Fruit fly (Drosophila melanogaster) whole organism, embryonic: Measurements from ENCODE around the gene CG7907.

Experiments used
- Abd-B ChIP-seq: fragments of 200-800 bp; sonication (Bioruptor generic); optimal IDR thresholded peaks from 2 replicates; lab custom pipeline; 2018; ENCODE audit warnings: missing biosample characterization, mild to moderate bottlenecking, missing genetic modification characterization, moderate library complexity
- C15 ChIP-seq: fragments of 200-800 bp; sonication (Bioruptor generic); IDR thresholded peaks from 3 replicates; pipeline ENCODE4 v1.3.6; 2022; ENCODE audit warnings: missing biosample characterization, missing genetic modification characterization
- CG1529 ChIP-seq: fragments of 200-800 bp; sonication (Bioruptor generic); optimal IDR thresholded peaks from 3 replicates; lab custom pipeline; 2018; ENCODE audit warnings: missing biosample characterization, missing genetic modification characterization
- CG17612 ChIP-seq: fragments of 200-800 bp; sonication (Bioruptor generic); IDR thresholded peaks from 2 replicates; pipeline ENCODE4 v1.3.6; 2022; ENCODE audit warnings: missing biosample characterization, missing genetic modification characterization
- CG30431 ChIP-seq: fragments of 200-800 bp; sonication (Bioruptor generic); optimal IDR thresholded peaks from 2 replicates; lab custom pipeline; 2017; ENCODE audit warnings: missing biosample characterization, missing genetic modification characterization
- CG31224 ChIP-seq: fragments of 200-800 bp; sonication (Bioruptor generic); IDR thresholded peaks from 2 replicates; pipeline ENCODE4 v1.3.6; 2022; ENCODE audit warnings: missing biosample characterization, missing genetic modification characterization
- CG6175 ChIP-seq: fragments of 200-800 bp; sonication (Bioruptor generic); IDR thresholded peaks from 3 replicates; pipeline ENCODE4 v1.3.6; 2022; ENCODE audit warnings: missing biosample characterization, missing genetic modification characterization
- CG6765 ChIP-seq: fragments of 200-800 bp; sonication (Bioruptor generic); optimal IDR thresholded peaks from 3 replicates; lab custom pipeline; 2017; ENCODE audit warnings: missing biosample characterization, mild to moderate bottlenecking, missing genetic modification characterization
- CG7839 ChIP-seq: fragments of 200-800 bp; sonication (Bioruptor generic); optimal IDR thresholded peaks from 3 replicates; lab custom pipeline; 2018; ENCODE audit warnings: missing biosample characterization, mild to moderate bottlenecking, missing genetic modification characterization, moderate library complexity
- CG8290 ChIP-seq, 3 experiments: fragments of 200-800 bp; sonication (Bioruptor generic); optimal IDR thresholded peaks; 2 replicates each; lab custom pipeline; 2016 to 2019; ENCODE audit warnings: missing biosample characterization in 3 of 3, missing genetic modification characterization in 3 of 3, mild to moderate bottlenecking in 2 of 3, moderate library complexity in 1 of 3
- CG8359 ChIP-seq: fragments of 200-800 bp; sonication (Bioruptor generic); optimal IDR thresholded peaks from 2 replicates; lab custom pipeline; 2017; ENCODE audit warnings: missing biosample characterization, mild to moderate bottlenecking, missing genetic modification characterization, borderline replicate concordance
- CG8388 ChIP-seq: fragments of 200-800 bp; sonication (Bioruptor generic); optimal IDR thresholded peaks from 2 replicates; lab custom pipeline; 2019; ENCODE audit warnings: missing biosample characterization, mild to moderate bottlenecking, missing genetic modification characterization, moderate library complexity
- Camta ChIP-seq: fragments of 200-800 bp; sonication (Bioruptor generic); optimal IDR thresholded peaks from 2 replicates; lab custom pipeline; 2016; ENCODE audit warnings: missing biosample characterization, missing genetic modification characterization
- Chrac-16 ChIP-seq: fragments of 200-800 bp; sonication (Bioruptor generic); optimal IDR thresholded peaks from 3 replicates; lab custom pipeline; 2016; ENCODE audit warnings: missing biosample characterization, missing genetic modification characterization
- CkIIα-i1 ChIP-seq: fragments of 200-800 bp; sonication (Bioruptor generic); IDR thresholded peaks from 2 replicates; pipeline ENCODE4 v1.3.6; 2022; ENCODE audit warnings: missing biosample characterization, missing genetic modification characterization
- Drgx ChIP-seq: fragments of 200-800 bp; sonication (Bioruptor generic); IDR thresholded peaks from 2 replicates; pipeline ENCODE4 v1.3.6; 2022; ENCODE audit warnings: missing biosample characterization, missing genetic modification characterization
- ERR ChIP-seq: fragments of 200-800 bp; sonication (Bioruptor generic); optimal IDR thresholded peaks from 2 replicates; lab custom pipeline; 2016; ENCODE audit warnings: missing biosample characterization, missing genetic modification characterization
- Eip74EF ChIP-seq, 2 experiments: fragments of 200-800 bp in 1 of 2; fragments of >200 bp in 1 of 2; sonication (Bioruptor generic) in 1 of 2; optimal IDR thresholded peaks; 2 replicates each; lab custom pipeline; 2017 to 2019; ENCODE audit warnings: missing biosample characterization in 2 of 2, missing genetic modification characterization in 2 of 2, mild to moderate bottlenecking in 1 of 2, moderate library complexity in 1 of 2
- Mrtf ChIP-seq: fragments of 200-800 bp; sonication (Bioruptor generic); IDR thresholded peaks from 3 replicates; pipeline ENCODE4 v1.3.6; 2022; ENCODE audit warnings: missing biosample characterization, missing genetic modification characterization
- Pdp1 ChIP-seq, 2 experiments: fragments of 200-800 bp; sonication (Bioruptor generic); optimal IDR thresholded peaks; 3 replicates each; lab custom pipeline; 2016; ENCODE audit warnings: missing biosample characterization in 2 of 2, missing genetic modification characterization in 2 of 2, mild to moderate bottlenecking in 1 of 2, moderate library complexity in 1 of 2
- ab ChIP-seq: fragments of 200-800 bp; sonication (Bioruptor generic); optimal IDR thresholded peaks from 2 replicates; lab custom pipeline; 2016; ENCODE audit warnings: missing biosample characterization, missing genetic modification characterization
- al ChIP-seq: fragments of 200-800 bp; sonication (Bioruptor generic); IDR thresholded peaks from 2 replicates; pipeline ENCODE4 v1.3.6; 2022; ENCODE audit warnings: missing biosample characterization, missing genetic modification characterization
- ara ChIP-seq: fragments of 200-800 bp; sonication (Bioruptor generic); IDR thresholded peaks from 2 replicates; pipeline ENCODE4 v1.3.6; 2022; ENCODE audit warnings: missing biosample characterization, missing genetic modification characterization
- bab2 ChIP-seq: fragments of 200-800 bp; sonication (Bioruptor generic); optimal IDR thresholded peaks from 2 replicates; lab custom pipeline; 2016; ENCODE audit warnings: missing biosample characterization, missing genetic modification characterization
- croc ChIP-seq: fragments of 200-800 bp; sonication (Bioruptor generic); conservative IDR thresholded peaks from 3 replicates; pipeline ENCODE4 v1.3.6; 2022; ENCODE audit warnings: missing biosample characterization, missing genetic modification characterization
- crol ChIP-seq: fragments of 200-800 bp; sonication (Bioruptor generic); IDR thresholded peaks from 2 replicates; pipeline ENCODE4 v1.3.6; 2022; ENCODE audit warnings: missing biosample characterization, missing genetic modification characterization
- cwo ChIP-seq: fragments of 200-800 bp; sonication (Bioruptor generic); optimal IDR thresholded peaks from 3 replicates; lab custom pipeline; 2017; ENCODE audit warnings: missing biosample characterization, missing genetic modification characterization, mild to moderate bottlenecking, moderate library complexity, missing genetic modification reagents
- dan ChIP-seq: fragments of 200-800 bp; sonication (Bioruptor generic); IDR thresholded peaks from 2 replicates; pipeline ENCODE4 v1.3.6; 2022; ENCODE audit warnings: missing biosample characterization, missing genetic modification characterization
- dati ChIP-seq: fragments of 200-800 bp; sonication (Bioruptor generic); IDR thresholded peaks from 2 replicates; pipeline ENCODE4 v1.3.6; 2022; ENCODE audit warnings: missing biosample characterization, missing genetic modification characterization
- disco-r ChIP-seq: fragments of 200-800 bp; sonication (Bioruptor generic); optimal IDR thresholded peaks from 2 replicates; lab custom pipeline; 2016; ENCODE audit warnings: missing biosample characterization, missing genetic modification characterization
- dpn ChIP-seq, 2 experiments: fragments of 200-800 bp; sonication (Bioruptor generic); optimal IDR thresholded peaks; 3 replicates each; lab custom pipeline; 2016; ENCODE audit warnings: missing biosample characterization in 2 of 2, missing genetic modification characterization in 2 of 2
- fd64A ChIP-seq: fragments of 200-800 bp; sonication (Bioruptor generic); optimal IDR thresholded peaks from 3 replicates; lab custom pipeline; 2018; ENCODE audit warnings: missing biosample characterization, mild to moderate bottlenecking, missing genetic modification characterization
- grau ChIP-seq: fragments of 200-800 bp; optimal IDR thresholded peaks from 3 replicates; lab custom pipeline; 2019; ENCODE audit warnings: missing biosample characterization, mild to moderate bottlenecking, missing genetic modification characterization, moderate library complexity
- grn ChIP-seq: fragments of 200-800 bp; sonication (Bioruptor generic); optimal IDR thresholded peaks from 3 replicates; lab custom pipeline; 2017; ENCODE audit warnings: missing biosample characterization, missing genetic modification characterization
- hbn ChIP-seq: fragments of 200-800 bp; sonication (Bioruptor generic); IDR thresholded peaks from 2 replicates; pipeline ENCODE4 v1.3.6; 2022; ENCODE audit warnings: missing biosample characterization, missing genetic modification characterization; ENCODE audit not compliant: partially characterized antibody
- jing ChIP-seq: fragments of 200-800 bp; sonication (Bioruptor generic); optimal IDR thresholded peaks from 2 replicates; lab custom pipeline; 2018; ENCODE audit warnings: missing biosample characterization, mild to moderate bottlenecking, missing genetic modification characterization
- ken ChIP-seq: fragments of 200-800 bp; sonication (Bioruptor generic); IDR thresholded peaks from 3 replicates; pipeline ENCODE4 v1.3.6; 2022; ENCODE audit warnings: missing biosample characterization, missing genetic modification characterization
- lola ChIP-seq, 3 experiments: fragments of >200 bp in 2 of 3; fragments of 200-800 bp in 1 of 3; sonication (Bioruptor generic) in 1 of 3; optimal IDR thresholded peaks; 2 replicates each; lab custom pipeline; 2017 to 2019; ENCODE audit warnings: missing biosample characterization in 3 of 3, missing genetic modification characterization in 3 of 3, mild to moderate bottlenecking in 1 of 3, moderate library complexity in 1 of 3
- mld ChIP-seq: fragments of 200-800 bp; sonication (Bioruptor generic); IDR thresholded peaks from 3 replicates; pipeline ENCODE4 v1.3.6; 2022; ENCODE audit warnings: missing biosample characterization, missing genetic modification characterization; ENCODE audit not compliant: partially characterized antibody
- nerfin-2 ChIP-seq: fragments of 200-800 bp; sonication (Bioruptor generic); IDR thresholded peaks from 2 replicates; pipeline ENCODE4 v1.3.6; 2022; ENCODE audit warnings: missing biosample characterization, missing genetic modification characterization; ENCODE audit not compliant: partially characterized antibody
- pho ChIP-seq: fragments of 200-800 bp; sonication (Bioruptor generic); optimal IDR thresholded peaks from 2 replicates; lab custom pipeline; 2016; ENCODE audit warnings: missing biosample characterization, missing genetic modification characterization
- phol ChIP-seq: fragments of 200-800 bp; sonication (Bioruptor generic); optimal IDR thresholded peaks from 3 replicates; lab custom pipeline; 2018; ENCODE audit warnings: missing biosample characterization, mild to moderate bottlenecking, missing genetic modification characterization, moderate library complexity
- run ChIP-seq: fragments of 200-800 bp; sonication (Bioruptor generic); optimal IDR thresholded peaks from 3 replicates; lab custom pipeline; 2018; ENCODE audit warnings: missing biosample characterization, mild to moderate bottlenecking, missing genetic modification characterization
- ssp ChIP-seq: fragments of 200-800 bp; sonication (Bioruptor generic); IDR thresholded peaks from 2 replicates; pipeline ENCODE4 v1.3.6; 2022; ENCODE audit warnings: missing biosample characterization, missing genetic modification characterization
- tgo ChIP-seq: fragments of 200-800 bp; sonication (Bioruptor generic); IDR thresholded peaks from 3 replicates; pipeline ENCODE4 v1.3.6; 2022; ENCODE audit warnings: missing biosample characterization, missing genetic modification characterization
- trem ChIP-seq: fragments of 200-800 bp; optimal IDR thresholded peaks from 3 replicates; lab custom pipeline; 2019; ENCODE audit warnings: missing biosample characterization, mild to moderate bottlenecking, missing genetic modification characterization, moderate library complexity
- vfl ChIP-seq: fragments of 200-800 bp; sonication (Bioruptor generic); optimal IDR thresholded peaks from 2 replicates; lab custom pipeline; 2016; ENCODE audit warnings: missing biosample characterization, missing genetic modification characterization
- wdn ChIP-seq: fragments of 200-800 bp; sonication (Bioruptor generic); IDR thresholded peaks from 2 replicates; pipeline ENCODE4 v1.3.6; 2022; ENCODE audit warnings: missing biosample characterization, missing genetic modification characterization
- zf30C ChIP-seq: fragments of 200-800 bp; sonication (Bioruptor generic); optimal IDR thresholded peaks from 3 replicates; lab custom pipeline; 2018; ENCODE audit warnings: missing biosample characterization, mild to moderate bottlenecking, missing genetic modification characterization

CG7907 gene

dm6 chr3R:21378595-21378994 is 24.9 kb upstream of the CG7907 start, which contains the start of gene tin:
TSS of gene tin (plus strand) at chr3R:21378977.
- TF ChIP-seq Eip74EF (GFP tag; optimal IDR thresholded peaks at IDR 0.05; lab: Kevin White, UChicago), result peak in 1 of 2 experiments; percentile 89
- peak; percentile 95 for TF ChIP-seq Drgx (GFP tag; lab: Robert Waterston, UW)
- TF ChIP-seq nerfin-2 (GFP tag; lab: Robert Waterston, UW), result 0 out of 2 replicates have a peak, but pooled peaks have one; percentile 46
- peak; percentile 97 for TF ChIP-seq tgo
- peak; percentile 76 for TF ChIP-seq CG31224 (GFP tag; lab: Robert Waterston, UW)
- peak; percentile 88 for TF ChIP-seq ssp (GFP tag; lab: Robert Waterston, UW)
- TF ChIP-seq run (tag; lab: Kevin White, UChicago), result peak; percentile 90
- TF ChIP-seq Chrac-16 (GFP tag; lab: Kevin White, UChicago), result peak; percentile 87
- TF ChIP-seq fd64A (GFP tag; lab: Kevin White, UChicago), result peak; percentile 83
- peak; percentile 78 for TF ChIP-seq CG8359
- no peak for TF ChIP-seq ab (GFP tag; lab: Kevin White, UChicago)
- TF ChIP-seq CG30431 (GFP tag; lab: Kevin White, UChicago), result peak; percentile 78
- TF ChIP-seq bab2 (GFP tag; lab: Kevin White, UChicago), result peak; percentile 14
- peak; percentile 80 for TF ChIP-seq CkIIα-i1
- TF ChIP-seq C15 (GFP tag; lab: Robert Waterston, UW), result peak; percentile 72; the same call in 1 of the 3 replicates
- peak; percentile 47 for TF ChIP-seq grn (GFP tag; lab: Kevin White, UChicago)
- TF ChIP-seq CG1529 (GFP tag; lab: Kevin White, UChicago), result peak; percentile 87
- no peak for TF ChIP-seq disco-r (GFP tag; lab: Kevin White, UChicago)
- TF ChIP-seq ken (GFP tag; lab: Robert Waterston, UW), result peak; percentile 94
- TF ChIP-seq CG8388 (GFP tag; lab: Kevin White, UChicago), result peak; percentile 95
- peak; percentile 50 to 84 for TF ChIP-seq dpn (GFP tag; optimal IDR thresholded peaks at IDR 0.05; lab: Kevin White, UChicago)
- peak; percentile 69 for TF ChIP-seq vfl (GFP tag; lab: Kevin White, UChicago)
- TF ChIP-seq hbn, result peak; percentile 74
- no peak for TF ChIP-seq zf30C (GFP tag; lab: Kevin White, UChicago)
- TF ChIP-seq trem, result peak; percentile 94
- TF ChIP-seq ara, result peak; percentile 98
- TF ChIP-seq CG17612 (GFP tag; lab: Robert Waterston, UW), result peak; percentile 74; the same call in 1 of the 2 replicates
- peak; percentile 13 for TF ChIP-seq ERR (GFP tag; lab: Kevin White, UChicago)
- TF ChIP-seq cwo (GFP tag; lab: Kevin White, UChicago), result peak; percentile 76
- no peak for TF ChIP-seq pho (GFP tag; lab: Kevin White, UChicago)
- peak; percentile 25 to 60 for TF ChIP-seq Pdp1 (GFP tag; optimal IDR thresholded peaks at IDR 0.05; lab: Kevin White, UChicago)
- peak in 1 of 3 experiments; percentile 95 for TF ChIP-seq lola (GFP tag; optimal IDR thresholded peaks at IDR 0.05; lab: Kevin White, UChicago)
- TF ChIP-seq grau (tag; lab: Kevin White, UChicago), result peak; percentile 92
- peak; percentile 47 for TF ChIP-seq CG6765 (GFP tag; lab: Kevin White, UChicago)
- TF ChIP-seq al (GFP tag; lab: Robert Waterston, UW), result peak; percentile 79
- TF ChIP-seq dati (GFP tag; lab: Robert Waterston, UW), result peak; percentile 85
- peak; percentile 86 for TF ChIP-seq CG6175 (GFP tag; lab: Robert Waterston, UW)
- peak; percentile 46 for TF ChIP-seq jing
- peak; percentile 77 for TF ChIP-seq Abd-B (GFP tag; lab: Kevin White, UChicago)
- TF ChIP-seq wdn, result peak; percentile 81
- TF ChIP-seq Mrtf (GFP tag; lab: Robert Waterston, UW), result peak; percentile 90; the same call in 2 of the 3 replicates
- peak; percentile 82; the same call in 1 of the 2 replicates for TF ChIP-seq dan (GFP tag; lab: Robert Waterston, UW)
- peak; percentile 91 for TF ChIP-seq croc (GFP tag; lab: Robert Waterston, UW)
- TF ChIP-seq mld (GFP tag; lab: Robert Waterston, UW), result no peak
- peak; percentile 91 for TF ChIP-seq CG8290 (GFP tag; optimal IDR thresholded peaks at IDR 0.05; lab: Kevin White, UChicago)
- TF ChIP-seq CG8290 (tag; optimal IDR thresholded peaks at IDR 0.05; lab: Kevin White, UChicago), result peak in 1 of 2 experiments; percentile 86
- TF ChIP-seq phol (tag; lab: Kevin White, UChicago), result peak; percentile 92
- TF ChIP-seq CG7839 (tag; lab: Kevin White, UChicago), result peak; percentile 93
- peak; percentile 55 for TF ChIP-seq crol
- TF ChIP-seq Camta, result peak; percentile 36
